Fruit fly (Drosophila melanogaster) whole organism: ENCODE data around the gene CG31638.

Experiments
- CG8478 ChIP-seq: fragments of >200 bp; optimal IDR thresholded peaks from 2 replicates; lab custom pipeline; 2018; ENCODE audit warnings: inconsistent platforms
- Dll ChIP-seq: fragments of >200 bp; optimal IDR thresholded peaks from 2 replicates; lab custom pipeline; 2017
- EcR ChIP-seq, 2 experiments: fragments of >200 bp; optimal IDR thresholded peaks; 2 replicates each; lab custom pipeline; 2017; ENCODE audit warnings: missing biosample characterization in 2 of 2, missing genetic modification characterization in 2 of 2, missing genetic modification reagents in 2 of 2
- pan ChIP-seq: fragments of >200 bp; optimal IDR thresholded peaks from 2 replicates; lab custom pipeline; 2017
- psq ChIP-seq: fragments of >200 bp; optimal IDR thresholded peaks from 2 replicates; lab custom pipeline; 2017

DNA sequence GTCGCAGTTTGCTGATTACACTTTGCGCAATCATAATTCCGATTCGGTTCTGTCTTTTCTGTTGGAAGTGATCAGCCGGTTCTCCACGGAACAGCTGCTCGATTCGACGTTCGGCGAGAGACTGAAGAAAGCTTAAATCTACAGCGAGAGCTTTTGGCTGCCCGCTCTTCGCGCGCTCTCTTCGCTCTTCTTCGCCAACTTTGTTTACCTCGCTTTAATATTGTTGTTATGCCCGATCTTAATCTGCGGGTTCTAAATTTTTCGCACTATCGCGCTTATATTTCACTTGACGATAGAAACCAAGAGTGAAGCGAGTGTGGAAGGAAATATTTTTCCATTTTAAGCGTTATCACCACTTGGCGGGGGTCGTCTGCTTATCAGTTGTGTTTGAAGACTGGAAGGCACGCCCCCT is 3.5 kb downstream of the CG31638 start, which contains the start of gene CG9547:
- no peak for TF ChIP-seq psq (lab: Kevin White, UChicago)
- no peak for TF ChIP-seq EcR (GFP tag; optimal IDR thresholded peaks at IDR 0.05; lab: Kevin White, UChicago)
- no peak for TF ChIP-seq CG8478 (lab: Kevin White, UChicago)
- no peak for TF ChIP-seq pan (lab: Kevin White, UChicago)
- no peak for TF ChIP-seq Dll
